Fruit fly (Drosophila melanogaster) whole organism, embryonic: ENCODE data around the gene TotX.

Experiments
- CG10321 ChIP-seq: fragments of 200-800 bp; sonication (Bioruptor generic); IDR thresholded peaks from 2 replicates; pipeline ENCODE4 v1.3.6; 2022; ENCODE audit warnings: missing biosample characterization, missing genetic modification characterization
- CG11247 ChIP-seq: fragments of 200-800 bp; sonication (Bioruptor generic); IDR thresholded peaks from 2 replicates; pipeline ENCODE4 v1.3.6; 2022; ENCODE audit warnings: missing biosample characterization, missing genetic modification characterization
- CG12236 ChIP-seq: fragments of 200-800 bp; sonication (Bioruptor generic); optimal IDR thresholded peaks from 2 replicates; lab custom pipeline; 2016; ENCODE audit warnings: missing biosample characterization, missing genetic modification characterization
- CG13123 ChIP-seq: fragments of 200-800 bp; sonication (Bioruptor generic); optimal IDR thresholded peaks from 2 replicates; lab custom pipeline; 2016; ENCODE audit warnings: missing biosample characterization, missing genetic modification characterization
- CG14014 ChIP-seq: fragments of 200-800 bp; sonication (Bioruptor generic); IDR thresholded peaks from 2 replicates; pipeline ENCODE4 v1.3.6; 2022; ENCODE audit warnings: missing biosample characterization, missing genetic modification characterization
- CG17359 ChIP-seq: fragments of 200-800 bp; sonication (Bioruptor generic); optimal IDR thresholded peaks from 3 replicates; lab custom pipeline; 2018; ENCODE audit warnings: missing biosample characterization, mild to moderate bottlenecking, missing genetic modification characterization, moderate library complexity
- CG17385 ChIP-seq: fragments of 200-800 bp; sonication (Bioruptor generic); optimal IDR thresholded peaks from 3 replicates; lab custom pipeline; 2018; ENCODE audit warnings: missing biosample characterization, mild to moderate bottlenecking, missing genetic modification characterization
- CG17912 ChIP-seq: fragments of 200-800 bp; sonication (Bioruptor generic); optimal IDR thresholded peaks from 2 replicates; lab custom pipeline; 2018; ENCODE audit warnings: missing biosample characterization, mild to moderate bottlenecking, missing genetic modification characterization
- CG30403 ChIP-seq: fragments of 200-800 bp; sonication (Bioruptor generic); optimal IDR thresholded peaks from 3 replicates; lab custom pipeline; 2016; ENCODE audit warnings: missing biosample characterization, missing genetic modification characterization
- CG34224 ChIP-seq: fragments of 200-800 bp; sonication (Bioruptor generic); IDR thresholded peaks from 3 replicates; pipeline ENCODE4 v1.3.6; 2022; ENCODE audit warnings: missing biosample characterization, missing genetic modification characterization; ENCODE audit not compliant: partially characterized antibody
- CG42726 ChIP-seq: fragments of 200-800 bp; sonication (Bioruptor generic); IDR thresholded peaks from 2 replicates; pipeline ENCODE4 v1.3.6; 2022; ENCODE audit warnings: missing biosample characterization, missing genetic modification characterization; ENCODE audit not compliant: partially characterized antibody
- CG7372 ChIP-seq: fragments of 200-800 bp; sonication (Bioruptor generic); IDR thresholded peaks from 2 replicates; pipeline ENCODE4 v1.3.6; 2022; ENCODE audit warnings: missing biosample characterization, missing genetic modification characterization
- CG7839 ChIP-seq: fragments of 200-800 bp; sonication (Bioruptor generic); optimal IDR thresholded peaks from 3 replicates; lab custom pipeline; 2018; ENCODE audit warnings: missing biosample characterization, mild to moderate bottlenecking, missing genetic modification characterization, moderate library complexity
- CG8359 ChIP-seq: fragments of 200-800 bp; sonication (Bioruptor generic); optimal IDR thresholded peaks from 2 replicates; lab custom pipeline; 2017; ENCODE audit warnings: missing biosample characterization, mild to moderate bottlenecking, missing genetic modification characterization, borderline replicate concordance
- CG8924 ChIP-seq: fragments of 200-800 bp; optimal IDR thresholded peaks from 3 replicates; lab custom pipeline; 2019; ENCODE audit warnings: missing biosample characterization, mild to moderate bottlenecking, missing genetic modification characterization, moderate library complexity
- Chrac-16 ChIP-seq: fragments of 200-800 bp; sonication (Bioruptor generic); optimal IDR thresholded peaks from 3 replicates; lab custom pipeline; 2016; ENCODE audit warnings: missing biosample characterization, missing genetic modification characterization
- D19A ChIP-seq: fragments of 200-800 bp; optimal IDR thresholded peaks from 3 replicates; lab custom pipeline; 2019; ENCODE audit warnings: missing biosample characterization, mild to moderate bottlenecking, missing genetic modification characterization, moderate library complexity
- Deaf1 ChIP-seq: fragments of 200-800 bp; optimal IDR thresholded peaks from 3 replicates; lab custom pipeline; 2019; ENCODE audit warnings: missing biosample characterization, mild to moderate bottlenecking, missing genetic modification characterization, moderate library complexity
- Dip3 ChIP-seq: fragments of 200-800 bp; sonication (Bioruptor generic); optimal IDR thresholded peaks from 3 replicates; lab custom pipeline; 2016; ENCODE audit warnings: missing biosample characterization, missing genetic modification characterization
- Dp ChIP-seq: fragments of 200-800 bp; sonication (Bioruptor generic); optimal IDR thresholded peaks from 2 replicates; lab custom pipeline; 2018; ENCODE audit warnings: missing biosample characterization, mild to moderate bottlenecking, missing genetic modification characterization, moderate library complexity
- H2.0 ChIP-seq: fragments of 200-800 bp; sonication (Bioruptor generic); IDR thresholded peaks from 2 replicates; pipeline ENCODE4 v1.3.6; 2022; ENCODE audit warnings: missing biosample characterization, missing genetic modification characterization
- HHEX ChIP-seq: fragments of 200-800 bp; sonication (Bioruptor generic); optimal IDR thresholded peaks from 3 replicates; lab custom pipeline; 2017; ENCODE audit warnings: missing biosample characterization, mild to moderate bottlenecking, missing genetic modification characterization, missing genetic modification reagents
- HLH4C ChIP-seq: fragments of 200-800 bp; sonication (Bioruptor generic); IDR thresholded peaks from 3 replicates; pipeline ENCODE4 v1.3.6; 2022; ENCODE audit warnings: missing biosample characterization, missing genetic modification characterization; ENCODE audit not compliant: partially characterized antibody
- HLH54F ChIP-seq: fragments of 200-800 bp; sonication (Bioruptor generic); optimal IDR thresholded peaks from 3 replicates; lab custom pipeline; 2016; ENCODE audit warnings: missing biosample characterization, missing genetic modification characterization
- Hey ChIP-seq: fragments of 200-800 bp; sonication (Bioruptor generic); optimal IDR thresholded peaks from 3 replicates; lab custom pipeline; 2018; ENCODE audit warnings: missing biosample characterization, mild to moderate bottlenecking, missing genetic modification characterization
- Hmr ChIP-seq: fragments of 200-800 bp; sonication (Bioruptor generic); optimal IDR thresholded peaks from 3 replicates; lab custom pipeline; 2017; ENCODE audit warnings: mild to moderate bottlenecking, missing biosample characterization, missing genetic modification reagents, missing genetic modification characterization
- Hr39 ChIP-seq: fragments of >200 bp; optimal IDR thresholded peaks from 2 replicates; lab custom pipeline; 2017
- Lhr ChIP-seq: fragments of 200-800 bp; sonication (Bioruptor generic); optimal IDR thresholded peaks from 3 replicates; lab custom pipeline; 2017; ENCODE audit warnings: mild to moderate bottlenecking, missing biosample characterization, missing genetic modification reagents, missing genetic modification characterization
- Lim3 ChIP-seq: fragments of 200-800 bp; sonication (Bioruptor generic); IDR thresholded peaks from 2 replicates; pipeline ENCODE4 v1.3.6; 2022; ENCODE audit warnings: missing biosample characterization, missing genetic modification characterization
- Max ChIP-seq: fragments of 200-800 bp; sonication (Bioruptor generic); optimal IDR thresholded peaks from 2 replicates; lab custom pipeline; 2016; ENCODE audit warnings: missing biosample characterization, mild to moderate bottlenecking, missing genetic modification characterization
- Med ChIP-seq: fragments of 200-800 bp; sonication (Bioruptor generic); peaks from one replicate; lab custom pipeline; 2016; ENCODE audit warnings: missing biosample characterization, missing genetic modification characterization, mild to moderate bottlenecking, inconsistent platforms, moderate library complexity
- NfI ChIP-seq: fragments of 200-800 bp; sonication (Bioruptor generic); optimal IDR thresholded peaks from 3 replicates; lab custom pipeline; 2018; ENCODE audit warnings: missing biosample characterization, mild to moderate bottlenecking, missing genetic modification characterization, moderate library complexity
- Oli ChIP-seq: fragments of 200-800 bp; sonication (Bioruptor generic); optimal IDR thresholded peaks from 2 replicates; lab custom pipeline; 2018; ENCODE audit warnings: missing biosample characterization, mild to moderate bottlenecking, missing genetic modification characterization, moderate library complexity
- Opbp ChIP-seq: fragments of 200-800 bp; sonication (Bioruptor generic); IDR thresholded peaks from 3 replicates; pipeline ENCODE4 v1.3.6; 2022; ENCODE audit warnings: missing biosample characterization, missing genetic modification characterization; ENCODE audit not compliant: partially characterized antibody
- Rfx ChIP-seq: fragments of 200-800 bp; sonication (Bioruptor generic); IDR thresholded peaks from 2 replicates; pipeline ENCODE4 v1.3.6; 2022; ENCODE audit warnings: missing biosample characterization, missing genetic modification characterization
- Rx ChIP-seq: fragments of 200-800 bp; sonication (Bioruptor generic); IDR thresholded peaks from 2 replicates; pipeline ENCODE4 v1.3.6; 2022; ENCODE audit warnings: missing biosample characterization, missing genetic modification characterization
- Trl ChIP-seq, 3 experiments: fragments of >200 bp in 2 of 3; fragments of 200-800 bp in 1 of 3; sonication (Bioruptor generic) in 1 of 3; optimal IDR thresholded peaks; 2 replicates in 1 of 3; 3 replicates in 2 of 3; lab custom pipeline; 2016 to 2017; ENCODE audit warnings: missing biosample characterization in 1 of 3, missing genetic modification characterization in 1 of 3
- bbx ChIP-seq: fragments of 200-800 bp; sonication (Bioruptor generic); IDR thresholded peaks from 2 replicates; pipeline ENCODE4 v1.3.6; 2022; ENCODE audit warnings: missing biosample characterization, missing genetic modification characterization; ENCODE audit not compliant: partially characterized antibody
- fru ChIP-seq: fragments of >200 bp; optimal IDR thresholded peaks from 2 replicates; lab custom pipeline; 2017
- gcm2 ChIP-seq: fragments of 200-800 bp; sonication (Bioruptor generic); optimal IDR thresholded peaks from 2 replicates; lab custom pipeline; 2016; ENCODE audit warnings: missing biosample characterization, missing genetic modification characterization
- ham ChIP-seq: fragments of 200-800 bp; sonication (Bioruptor generic); IDR thresholded peaks from 2 replicates; pipeline ENCODE4 v1.3.6; 2022; ENCODE audit warnings: missing biosample characterization, missing genetic modification characterization
- her ChIP-seq: fragments of 200-800 bp; sonication (Bioruptor generic); optimal IDR thresholded peaks from 2 replicates; lab custom pipeline; 2016; ENCODE audit warnings: missing biosample characterization, missing genetic modification characterization
- hkb ChIP-seq, 2 experiments: fragments of 200-800 bp in 1 of 2; fragments of >200 bp in 1 of 2; sonication (Bioruptor generic) in 1 of 2; IDR thresholded peaks in 1 of 2; optimal IDR thresholded peaks in 1 of 2; 2 replicates each; pipeline versions ENCODE4 v1.3.6 to Lab custom; 2017 to 2022; ENCODE audit warnings: missing biosample characterization in 1 of 2, missing genetic modification characterization in 1 of 2
- lilli ChIP-seq: fragments of 200-800 bp; sonication (Bioruptor generic); optimal IDR thresholded peaks from 3 replicates; lab custom pipeline; 2016; ENCODE audit warnings: missing biosample characterization, missing genetic modification characterization
- org-1 ChIP-seq: fragments of 200-800 bp; sonication (Bioruptor generic); optimal IDR thresholded peaks from 2 replicates; lab custom pipeline; 2017; ENCODE audit warnings: missing biosample characterization, missing genetic modification characterization
- psq ChIP-seq: fragments of 200-800 bp; sonication (Bioruptor generic); optimal IDR thresholded peaks from 2 replicates; lab custom pipeline; 2017; ENCODE audit warnings: missing biosample characterization, missing genetic modification characterization
- pzg ChIP-seq: fragments of 200-800 bp; sonication (Bioruptor generic); optimal IDR thresholded peaks from 3 replicates; lab custom pipeline; 2018; ENCODE audit warnings: missing biosample characterization, mild to moderate bottlenecking, missing genetic modification characterization, moderate library complexity
- slbo ChIP-seq: fragments of 200-800 bp; sonication (Bioruptor generic); IDR thresholded peaks from 2 replicates; pipeline ENCODE4 v1.3.6; 2022; ENCODE audit warnings: missing biosample characterization, missing genetic modification characterization
- tll ChIP-seq, 2 experiments: fragments of 200-800 bp in 1 of 2; fragments of >200 bp in 1 of 2; sonication (Bioruptor generic) in 1 of 2; optimal IDR thresholded peaks; 2 replicates each; lab custom pipeline; 2017 to 2019; ENCODE audit warnings: missing biosample characterization in 2 of 2, missing genetic modification characterization in 2 of 2, mild to moderate bottlenecking in 1 of 2, moderate library complexity in 1 of 2
- vfl ChIP-seq: fragments of 200-800 bp; sonication (Bioruptor generic); optimal IDR thresholded peaks from 2 replicates; lab custom pipeline; 2016; ENCODE audit warnings: missing biosample characterization, missing genetic modification characterization

Gene TotX

dm6 chr3R:20947991-20948407 lies 42.7 kb upstream of the TotX start (continued):
- TF ChIP-seq Dip3 (peak; percentile 23), HLH54F (GFP tag; lab: Kevin White, UChicago) (no peak), tll (GFP tag; optimal IDR thresholded peaks at IDR 0.05; lab: Kevin White, UChicago) (no peak), CG13123 (GFP tag; lab: Kevin White, UChicago) (no peak), CG14014 (GFP tag; lab: Robert Waterston, UW) (no peak), CG17385 (GFP tag; lab: Kevin White, UChicago) (no peak), Hey (tag; lab: Kevin White, UChicago) (no peak), Med (GFP tag; lab: Kevin White, UChicago) (peak; percentile 90), Oli (tag; lab: Kevin White, UChicago) (no peak), CG17359 (peak; percentile 3), CG30403 (GFP tag; lab: Kevin White, UChicago) (peak; percentile 11), vfl (GFP tag; lab: Kevin White, UChicago) (no peak), fru (lab: Kevin White, UChicago) (no peak), lilli (peak; percentile 40), H2.0 (GFP tag; lab: Robert Waterston, UW) (no peak), CG7372 (no peak), CG34224 (GFP tag; lab: Robert Waterston, UW) (no peak), CG11247 (GFP tag; lab: Robert Waterston, UW) (peak; percentile 62; the same call in 1 of the 2 replicates), pzg (GFP tag; lab: Kevin White, UChicago) (peak; percentile 53), CG8924 (tag; lab: Kevin White, UChicago) (no peak), Rx (GFP tag; lab: Robert Waterston, UW) (no peak), Lim3 (GFP tag; lab: Robert Waterston, UW) (no peak), Dp (GFP tag; lab: Kevin White, UChicago) (peak; percentile 48), Lhr (GFP tag; lab: Kevin White, UChicago) (peak; percentile 81), Hr39 (no peak), her (GFP tag; lab: Kevin White, UChicago) (peak; percentile 56), CG42726 (GFP tag; lab: Robert Waterston, UW) (peak; percentile 71), slbo (GFP tag; lab: Robert Waterston, UW) (peak; percentile 70), HLH4C (GFP tag; lab: Robert Waterston, UW) (no peak), gcm2 (GFP tag; lab: Kevin White, UChicago) (no peak), Hmr (GFP tag; lab: Kevin White, UChicago) (peak; percentile 61), CG8359 (GFP tag; lab: Kevin White, UChicago) (no peak), hkb (optimal IDR thresholded peaks at IDR 0.05; lab: Kevin White, UChicago) (no peak), hkb (GFP tag; IDR thresholded peaks at IDR 0.05; lab: Robert Waterston, UW) (no peak), CG17912 (GFP tag; lab: Kevin White, UChicago) (peak; percentile 24), Chrac-16 (GFP tag; lab: Kevin White, UChicago) (peak; percentile 10), Opbp (GFP tag; lab: Robert Waterston, UW) (peak; percentile 12; the same call in 1 of the 3 replicates), NfI (GFP tag; lab: Kevin White, UChicago) (peak; percentile 63), psq (no peak), CG10321 (no peak), Trl (optimal IDR thresholded peaks at IDR 0.05; lab: Kevin White, UChicago) (no peak), Trl (GFP tag; optimal IDR thresholded peaks at IDR 0.05; lab: Kevin White, UChicago) (peak; percentile 66), ham (GFP tag; lab: Robert Waterston, UW) (no peak), CG12236 (GFP tag; lab: Kevin White, UChicago) (no peak), Deaf1 (tag; lab: Kevin White, UChicago) (no peak), bbx (GFP tag; lab: Robert Waterston, UW) (peak; percentile 38; the same call in 1 of the 2 replicates), HHEX (GFP tag; lab: Kevin White, UChicago) (no peak), org-1 (GFP tag; lab: Kevin White, UChicago) (no peak), CG7839 (peak; percentile 12), Max (no peak), Rfx (GFP tag; lab: Robert Waterston, UW) (peak; percentile 77), D19A (no peak)
